Worm (Caenorhabditis elegans): ENCODE data around the gene C01G10.9.

- TF ChIP-seq rnt-1 (tag; optimal IDR thresholded peaks at IDR 0.05) (no peak), nfya-1 (tag; optimal IDR thresholded peaks at IDR 0.05) (no peak), ceh-9 (tag; optimal IDR thresholded peaks at IDR 0.05) (no peak), fkh-10 (GFP tag; optimal IDR thresholded peaks at IDR 0.05) (no peak), tbx-2 (tag; optimal IDR thresholded peaks at IDR 0.05) (no peak), syd-9 (tag; optimal IDR thresholded peaks at IDR 0.05) (no peak), hlh-15 (tag; optimal IDR thresholded peaks at IDR 0.05) (no peak), elt-2 (tag; optimal IDR thresholded peaks at IDR 0.05) (no peak), ets-4 (tag; optimal IDR thresholded peaks at IDR 0.05) (no peak), K02D7.2 (tag; optimal IDR thresholded peaks at IDR 0.05) (no peak), tbx-7 (tag; optimal IDR thresholded peaks at IDR 0.05) (no peak), pha-4 (tag; optimal IDR thresholded peaks at IDR 0.05) (no peak), madf-2 (tag; optimal IDR thresholded peaks at IDR 0.05) (no peak)
These were observed 26.5 kb upstream of the C01G10.9 start, which contains the start of gene C25D7.16 for ce11 chrV:15055873-15056272.

Measured in whole organism, late embryonic.